Fruit fly (Drosophila melanogaster) whole organism, embryonic: Measurements from ENCODE around the gene COX7B.

Experiments used
- Asciz ChIP-seq: fragments of 200-800 bp; sonication (Bioruptor generic); optimal IDR thresholded peaks from 2 replicates; lab custom pipeline; 2017; ENCODE audit warnings: missing biosample characterization, mild to moderate bottlenecking, missing genetic modification characterization, missing genetic modification reagents
- B-H2 ChIP-seq: fragments of 200-800 bp; sonication (Bioruptor generic); optimal IDR thresholded peaks from 2 replicates; lab custom pipeline; 2018; ENCODE audit warnings: missing biosample characterization, mild to moderate bottlenecking, missing genetic modification characterization
- Bgb ChIP-seq: fragments of 200-800 bp; sonication (Bioruptor generic); IDR thresholded peaks from 2 replicates; pipeline ENCODE4 v1.3.6; 2022; ENCODE audit warnings: missing biosample characterization, missing genetic modification characterization; ENCODE audit not compliant: partially characterized antibody
- CG10366 ChIP-seq: fragments of 200-800 bp; sonication (Bioruptor generic); IDR thresholded peaks from 2 replicates; pipeline ENCODE4 v1.3.6; 2022; ENCODE audit warnings: missing biosample characterization, missing genetic modification characterization
- CG11456 ChIP-seq: fragments of 200-800 bp; sonication (Bioruptor generic); IDR thresholded peaks from 3 replicates; pipeline ENCODE4 v1.3.6; 2022; ENCODE audit warnings: missing biosample characterization, missing genetic modification characterization
- CG11504 ChIP-seq: fragments of 200-800 bp; sonication (Bioruptor generic); optimal IDR thresholded peaks from 3 replicates; lab custom pipeline; 2019; ENCODE audit warnings: missing biosample characterization, mild to moderate bottlenecking, missing genetic modification characterization, moderate library complexity
- CG11723 ChIP-seq: fragments of 200-800 bp; sonication (Bioruptor generic); optimal IDR thresholded peaks from 2 replicates; lab custom pipeline; 2017; ENCODE audit warnings: missing biosample characterization, mild to moderate bottlenecking, missing genetic modification characterization
- CG12104 ChIP-seq: fragments of 200-800 bp; sonication (Bioruptor generic); optimal IDR thresholded peaks from 3 replicates; lab custom pipeline; 2016; ENCODE audit warnings: missing biosample characterization, missing genetic modification characterization
- CG12659 ChIP-seq: fragments of 200-800 bp; sonication (Bioruptor generic); optimal IDR thresholded peaks from 3 replicates; lab custom pipeline; 2017; ENCODE audit warnings: mild to moderate bottlenecking, missing biosample characterization, missing genetic modification reagents, missing genetic modification characterization
- CG13296 ChIP-seq: fragments of 200-800 bp; sonication (Bioruptor generic); optimal IDR thresholded peaks from 3 replicates; lab custom pipeline; 2018; ENCODE audit warnings: missing biosample characterization, mild to moderate bottlenecking, missing genetic modification characterization
- CG14014 ChIP-seq: fragments of 200-800 bp; sonication (Bioruptor generic); IDR thresholded peaks from 2 replicates; pipeline ENCODE4 v1.3.6; 2022; ENCODE audit warnings: missing biosample characterization, missing genetic modification characterization
- CG14667 ChIP-seq: fragments of 200-800 bp; sonication (Bioruptor generic); IDR thresholded peaks from 2 replicates; pipeline ENCODE4 v1.3.6; 2022; ENCODE audit warnings: missing biosample characterization, missing genetic modification characterization
- CG14860 ChIP-seq: fragments of 200-800 bp; sonication (Bioruptor generic); IDR thresholded peaks from 3 replicates; pipeline ENCODE4 v1.3.6; 2022; ENCODE audit warnings: missing biosample characterization, missing genetic modification characterization; ENCODE audit not compliant: partially characterized antibody
- CG15269 ChIP-seq: fragments of 200-800 bp; sonication (Bioruptor generic); optimal IDR thresholded peaks from 2 replicates; lab custom pipeline; 2018; ENCODE audit warnings: missing biosample characterization, mild to moderate bottlenecking, missing genetic modification characterization, moderate library complexity
- CG17359 ChIP-seq: fragments of 200-800 bp; sonication (Bioruptor generic); optimal IDR thresholded peaks from 3 replicates; lab custom pipeline; 2018; ENCODE audit warnings: missing biosample characterization, mild to moderate bottlenecking, missing genetic modification characterization, moderate library complexity
- CG17385 ChIP-seq: fragments of 200-800 bp; sonication (Bioruptor generic); optimal IDR thresholded peaks from 3 replicates; lab custom pipeline; 2018; ENCODE audit warnings: missing biosample characterization, mild to moderate bottlenecking, missing genetic modification characterization
- CG17802 ChIP-seq: fragments of 200-800 bp; sonication (Bioruptor generic); optimal IDR thresholded peaks from 2 replicates; lab custom pipeline; 2018; ENCODE audit warnings: missing biosample characterization, mild to moderate bottlenecking, missing genetic modification characterization, moderate library complexity
- CG33557 ChIP-seq: fragments of 200-800 bp; sonication (Bioruptor generic); optimal IDR thresholded peaks from 2 replicates; lab custom pipeline; 2019; ENCODE audit warnings: missing biosample characterization, mild to moderate bottlenecking, missing genetic modification characterization, moderate library complexity
- CG34376 ChIP-seq: fragments of 200-800 bp; sonication (Bioruptor generic); optimal IDR thresholded peaks from 2 replicates; lab custom pipeline; 2018; ENCODE audit warnings: missing biosample characterization, mild to moderate bottlenecking, missing genetic modification characterization
- CG4854 ChIP-seq: fragments of 200-800 bp; sonication (Bioruptor generic); optimal IDR thresholded peaks from 2 replicates; lab custom pipeline; 2016; ENCODE audit warnings: missing biosample characterization, missing genetic modification characterization, inconsistent platforms
- CG5245 ChIP-seq: fragments of 200-800 bp; sonication (Bioruptor generic); optimal IDR thresholded peaks from 3 replicates; lab custom pipeline; 2016; ENCODE audit warnings: missing biosample characterization, missing genetic modification characterization
- CG6254 ChIP-seq: fragments of 200-800 bp; sonication (Bioruptor generic); optimal IDR thresholded peaks from 3 replicates; lab custom pipeline; 2017; ENCODE audit warnings: mild to moderate bottlenecking, missing biosample characterization, missing genetic modification reagents, missing genetic modification characterization
- CG7839 ChIP-seq: fragments of 200-800 bp; sonication (Bioruptor generic); optimal IDR thresholded peaks from 3 replicates; lab custom pipeline; 2018; ENCODE audit warnings: missing biosample characterization, mild to moderate bottlenecking, missing genetic modification characterization, moderate library complexity
- CG8290 ChIP-seq, 3 experiments: fragments of 200-800 bp; sonication (Bioruptor generic); optimal IDR thresholded peaks; 2 replicates each; lab custom pipeline; 2016 to 2019; ENCODE audit warnings: missing biosample characterization in 3 of 3, missing genetic modification characterization in 3 of 3, mild to moderate bottlenecking in 2 of 3, moderate library complexity in 1 of 3
- CG8359 ChIP-seq: fragments of 200-800 bp; sonication (Bioruptor generic); optimal IDR thresholded peaks from 2 replicates; lab custom pipeline; 2017; ENCODE audit warnings: missing biosample characterization, mild to moderate bottlenecking, missing genetic modification characterization, borderline replicate concordance
- CG9797 ChIP-seq: fragments of 200-800 bp; sonication (Bioruptor generic); optimal IDR thresholded peaks from 3 replicates; lab custom pipeline; 2018; ENCODE audit warnings: missing biosample characterization, mild to moderate bottlenecking, missing genetic modification characterization
- CG9932 ChIP-seq: fragments of 200-800 bp; sonication (Bioruptor generic); IDR thresholded peaks from 2 replicates; pipeline ENCODE4 v1.3.6; 2022; ENCODE audit warnings: missing biosample characterization, missing genetic modification characterization
- CHES-1-like ChIP-seq: fragments of 200-800 bp; sonication (Bioruptor generic); optimal IDR thresholded peaks from 2 replicates; lab custom pipeline; 2016; ENCODE audit warnings: missing biosample characterization, missing genetic modification characterization
- Chrac-16 ChIP-seq: fragments of 200-800 bp; sonication (Bioruptor generic); optimal IDR thresholded peaks from 3 replicates; lab custom pipeline; 2016; ENCODE audit warnings: missing biosample characterization, missing genetic modification characterization
- D19B ChIP-seq: fragments of 200-800 bp; sonication (Bioruptor generic); optimal IDR thresholded peaks from 2 replicates; lab custom pipeline; 2017; ENCODE audit warnings: missing biosample characterization, mild to moderate bottlenecking, missing genetic modification characterization
- Doc2 ChIP-seq: fragments of 200-800 bp; sonication (Bioruptor generic); IDR thresholded peaks from 2 replicates; pipeline ENCODE4 v1.3.6; 2022; ENCODE audit warnings: missing biosample characterization, missing genetic modification characterization
- Dref ChIP-seq: fragments of 200-800 bp; sonication (Bioruptor generic); IDR thresholded peaks from 2 replicates; pipeline ENCODE4 v1.3.6; 2022; ENCODE audit warnings: missing biosample characterization, missing genetic modification characterization
- Hmr ChIP-seq: fragments of 200-800 bp; sonication (Bioruptor generic); optimal IDR thresholded peaks from 3 replicates; lab custom pipeline; 2017; ENCODE audit warnings: mild to moderate bottlenecking, missing biosample characterization, missing genetic modification reagents, missing genetic modification characterization
- Med ChIP-seq: fragments of 200-800 bp; sonication (Bioruptor generic); peaks from one replicate; lab custom pipeline; 2016; ENCODE audit warnings: missing biosample characterization, missing genetic modification characterization, mild to moderate bottlenecking, inconsistent platforms, moderate library complexity
- NC2α ChIP-seq: fragments of 200-800 bp; sonication (Bioruptor generic); optimal IDR thresholded peaks from 2 replicates; lab custom pipeline; 2016; ENCODE audit warnings: missing biosample characterization, missing genetic modification characterization
- NK7.1 ChIP-seq: fragments of 200-800 bp; sonication (Bioruptor generic); optimal IDR thresholded peaks from 3 replicates; lab custom pipeline; 2016; ENCODE audit warnings: missing biosample characterization, missing genetic modification characterization
- Nf-YA ChIP-seq: fragments of 200-800 bp; sonication (Bioruptor generic); IDR thresholded peaks from 2 replicates; pipeline ENCODE4 v1.3.6; 2022; ENCODE audit warnings: missing biosample characterization, missing genetic modification characterization
- Oli ChIP-seq: fragments of 200-800 bp; sonication (Bioruptor generic); optimal IDR thresholded peaks from 2 replicates; lab custom pipeline; 2018; ENCODE audit warnings: missing biosample characterization, mild to moderate bottlenecking, missing genetic modification characterization, moderate library complexity
- TFAM ChIP-seq: fragments of 200-800 bp; sonication (Bioruptor generic); optimal IDR thresholded peaks from 2 replicates; lab custom pipeline; 2017; ENCODE audit warnings: missing biosample characterization, missing genetic modification characterization, inconsistent platforms
- Tbp ChIP-seq: fragments of >200 bp; optimal IDR thresholded peaks from 2 replicates; lab custom pipeline; 2018; ENCODE audit warnings: missing biosample characterization, missing genetic modification characterization
- Xbp1 ChIP-seq: fragments of 200-800 bp; sonication (Bioruptor generic); optimal IDR thresholded peaks from 3 replicates; lab custom pipeline; 2016; ENCODE audit warnings: missing biosample characterization, mild to moderate bottlenecking, missing genetic modification characterization
- fd96Cb ChIP-seq: fragments of 200-800 bp; sonication (Bioruptor generic); optimal IDR thresholded peaks from 2 replicates; lab custom pipeline; 2018; ENCODE audit warnings: missing biosample characterization, mild to moderate bottlenecking, missing genetic modification characterization, moderate library complexity
- nerfin-1 ChIP-seq: fragments of 200-800 bp; sonication (Bioruptor generic); optimal IDR thresholded peaks from 3 replicates; lab custom pipeline; 2019; ENCODE audit warnings: missing biosample characterization, mild to moderate bottlenecking, missing genetic modification characterization, moderate library complexity
- org-1 ChIP-seq: fragments of 200-800 bp; sonication (Bioruptor generic); optimal IDR thresholded peaks from 2 replicates; lab custom pipeline; 2017; ENCODE audit warnings: missing biosample characterization, missing genetic modification characterization
- sob ChIP-seq: fragments of 200-800 bp; sonication (Bioruptor generic); IDR thresholded peaks from 2 replicates; pipeline ENCODE4 v1.3.6; 2022; ENCODE audit warnings: missing biosample characterization, missing genetic modification characterization
- tap ChIP-seq: fragments of 200-800 bp; optimal IDR thresholded peaks from 3 replicates; lab custom pipeline; 2019; ENCODE audit warnings: missing biosample characterization, mild to moderate bottlenecking, missing genetic modification characterization, moderate library complexity
- trem ChIP-seq: fragments of 200-800 bp; optimal IDR thresholded peaks from 3 replicates; lab custom pipeline; 2019; ENCODE audit warnings: missing biosample characterization, mild to moderate bottlenecking, missing genetic modification characterization, moderate library complexity

The COX7B gene

dm6 chr3L:17457695-17458242 lies 32.5 kb downstream of the COX7B start (continued):
- TF ChIP-seq CG9932 (no peak), Doc2 (GFP tag; lab: Robert Waterston, UW) (no peak), Oli (tag; lab: Kevin White, UChicago) (peak; percentile 25), CG11723 (GFP tag; lab: Kevin White, UChicago) (no peak), Med (GFP tag; lab: Kevin White, UChicago) (peak; percentile 30), fd96Cb (tag; lab: Kevin White, UChicago) (peak; percentile 14), CG12104 (no peak), CG11504 (tag; lab: Kevin White, UChicago) (peak; percentile 55), CG12659 (GFP tag; lab: Kevin White, UChicago) (peak; percentile 6), CG10366 (GFP tag; lab: Robert Waterston, UW) (no peak)
- TF ChIP-seq, all 482 proteins: peak for 77

- TF ChIP-seq tap (tag; lab: Kevin White, UChicago) = peak; percentile 10
- peak; percentile 59 for TF ChIP-seq D19B (GFP tag; lab: Kevin White, UChicago)
- no peak for TF ChIP-seq TFAM (GFP tag; lab: Kevin White, UChicago)
- no peak for TF ChIP-seq nerfin-1
- TF ChIP-seq CG34376 = no peak
- no peak for TF ChIP-seq Tbp (GFP tag; lab: Kevin White, UChicago)
- TF ChIP-seq Xbp1 = peak; percentile 46
- TF ChIP-seq CHES-1-like (GFP tag; lab: Kevin White, UChicago) = no peak
- peak; percentile 16 for TF ChIP-seq trem (tag; lab: Kevin White, UChicago)
- TF ChIP-seq Hmr (GFP tag; lab: Kevin White, UChicago) = peak; percentile 22
- no peak for TF ChIP-seq CG9797 (GFP tag; lab: Kevin White, UChicago)
- peak; percentile 15; the same call in 1 of the 2 replicates for TF ChIP-seq CG14667
- no peak for TF ChIP-seq CG5245 (GFP tag; lab: Kevin White, UChicago)
- no peak for TF ChIP-seq CG11456 (GFP tag; lab: Robert Waterston, UW)
- peak; percentile 52 for TF ChIP-seq CG7839 (tag; lab: Kevin White, UChicago)
- no peak for TF ChIP-seq Nf-YA (GFP tag; lab: Robert Waterston, UW)
- TF ChIP-seq CG4854 = no peak
- no peak for TF ChIP-seq Chrac-16
- TF ChIP-seq CG14860 (GFP tag; lab: Robert Waterston, UW) = no peak
- TF ChIP-seq NC2α (GFP tag; lab: Kevin White, UChicago) = no peak
- no peak for TF ChIP-seq CG8359 (GFP tag; lab: Kevin White, UChicago)
- TF ChIP-seq sob (GFP tag; lab: Robert Waterston, UW) = no peak
- TF ChIP-seq CG8290 (GFP tag; optimal IDR thresholded peaks at IDR 0.05; lab: Kevin White, UChicago) = no peak
- no peak for TF ChIP-seq CG8290 (tag; optimal IDR thresholded peaks at IDR 0.05; lab: Kevin White, UChicago)
- no peak for TF ChIP-seq NK7.1 (GFP tag; lab: Kevin White, UChicago)
- peak; percentile 19 for TF ChIP-seq CG6254 (GFP tag; lab: Kevin White, UChicago)
- TF ChIP-seq CG15269 (tag; lab: Kevin White, UChicago) = peak; percentile 33
- TF ChIP-seq CG17802 = no peak
- no peak for TF ChIP-seq B-H2
- no peak for TF ChIP-seq Bgb (GFP tag; lab: Robert Waterston, UW)
- no peak for TF ChIP-seq Doc2 (GFP tag; lab: Robert Waterston, UW)
- TF ChIP-seq CG14014 (GFP tag; lab: Robert Waterston, UW) = 0 out of 2 replicates have a peak, but pooled peaks have one; percentile 35
- TF ChIP-seq Asciz = peak; percentile 25
- no peak for TF ChIP-seq org-1 (GFP tag; lab: Kevin White, UChicago)
- TF ChIP-seq CG17385 (GFP tag; lab: Kevin White, UChicago) = no peak
- no peak for TF ChIP-seq CG13296 (GFP tag; lab: Kevin White, UChicago)
- TF ChIP-seq CG17359 (tag; lab: Kevin White, UChicago) = peak; percentile 55
- TF ChIP-seq Dref = no peak
- TF ChIP-seq CG33557 = no peak
Measured at dm6 chr3L:17458856-17459518, 33.7 kb downstream of the COX7B start.
